Fruit fly (Drosophila melanogaster) whole organism, embryonic: ENCODE results near the gene Scgalpha.

ENCODE experiments used
- CG10543 ChIP-seq: fragments of 200-800 bp; sonication (Bioruptor generic); optimal IDR thresholded peaks from 3 replicates; lab custom pipeline; 2017; ENCODE audit warnings: missing biosample characterization, mild to moderate bottlenecking, missing genetic modification characterization, moderate library complexity
- CG11398 ChIP-seq: fragments of 200-800 bp; sonication (Bioruptor generic); optimal IDR thresholded peaks from 2 replicates; lab custom pipeline; 2016; ENCODE audit warnings: missing biosample characterization, missing genetic modification characterization
- CG16779 ChIP-seq: fragments of 200-800 bp; sonication (Bioruptor generic); IDR thresholded peaks from 2 replicates; pipeline ENCODE4 v1.3.6; 2022; ENCODE audit warnings: missing biosample characterization, missing genetic modification characterization
- CG17385 ChIP-seq: fragments of 200-800 bp; sonication (Bioruptor generic); optimal IDR thresholded peaks from 3 replicates; lab custom pipeline; 2018; ENCODE audit warnings: missing biosample characterization, mild to moderate bottlenecking, missing genetic modification characterization
- CG17829 ChIP-seq: fragments of 200-800 bp; optimal IDR thresholded peaks from 2 replicates; lab custom pipeline; 2019; ENCODE audit warnings: missing biosample characterization, mild to moderate bottlenecking, missing genetic modification characterization, moderate library complexity
- CG2678 ChIP-seq: fragments of 200-800 bp; sonication (Bioruptor generic); optimal IDR thresholded peaks from 3 replicates; lab custom pipeline; 2019; ENCODE audit warnings: missing biosample characterization, mild to moderate bottlenecking, missing genetic modification characterization, moderate library complexity
- CG32532 ChIP-seq: fragments of 200-800 bp; sonication (Bioruptor generic); IDR thresholded peaks from 2 replicates; pipeline ENCODE4 v1.3.6; 2022; ENCODE audit warnings: missing biosample characterization, missing genetic modification characterization
- CG34224 ChIP-seq: fragments of 200-800 bp; sonication (Bioruptor generic); IDR thresholded peaks from 3 replicates; pipeline ENCODE4 v1.3.6; 2022; ENCODE audit warnings: missing biosample characterization, missing genetic modification characterization; ENCODE audit not compliant: partially characterized antibody
- CG3838 ChIP-seq: fragments of 200-800 bp; sonication (Bioruptor generic); optimal IDR thresholded peaks from 3 replicates; lab custom pipeline; 2016; ENCODE audit warnings: missing biosample characterization, missing genetic modification characterization
- CG5180 ChIP-seq: fragments of 200-800 bp; sonication (Bioruptor generic); optimal IDR thresholded peaks from 3 replicates; lab custom pipeline; 2017; ENCODE audit warnings: missing biosample characterization, missing genetic modification characterization, mild to moderate bottlenecking, moderate library complexity, missing genetic modification reagents
- CG6175 ChIP-seq: fragments of 200-800 bp; sonication (Bioruptor generic); IDR thresholded peaks from 3 replicates; pipeline ENCODE4 v1.3.6; 2022; ENCODE audit warnings: missing biosample characterization, missing genetic modification characterization
- CG6654 ChIP-seq: fragments of 200-800 bp; sonication (Bioruptor generic); optimal IDR thresholded peaks from 2 replicates; lab custom pipeline; 2017; ENCODE audit warnings: missing biosample characterization, mild to moderate bottlenecking, missing genetic modification characterization
- CG8089 ChIP-seq: fragments of 200-800 bp; sonication (Bioruptor generic); optimal IDR thresholded peaks from 3 replicates; lab custom pipeline; 2016; ENCODE audit warnings: missing biosample characterization, missing genetic modification characterization
- CG8388 ChIP-seq: fragments of 200-800 bp; sonication (Bioruptor generic); optimal IDR thresholded peaks from 2 replicates; lab custom pipeline; 2019; ENCODE audit warnings: missing biosample characterization, mild to moderate bottlenecking, missing genetic modification characterization, moderate library complexity
- CG9437 ChIP-seq: fragments of 200-800 bp; sonication (Bioruptor generic); optimal IDR thresholded peaks from 2 replicates; lab custom pipeline; 2018; ENCODE audit warnings: missing biosample characterization, mild to moderate bottlenecking, missing genetic modification characterization
- CTCF ChIP-seq: fragments of 200-800 bp; sonication (Bioruptor generic); optimal IDR thresholded peaks from 2 replicates; lab custom pipeline; 2017; ENCODE audit warnings: missing biosample characterization, mild to moderate bottlenecking, missing genetic modification characterization, moderate library complexity
- Dbx ChIP-seq: fragments of 200-800 bp; sonication (Bioruptor generic); IDR thresholded peaks from 3 replicates; pipeline ENCODE4 v1.3.6; 2022; ENCODE audit warnings: missing biosample characterization, missing genetic modification characterization
- Doc2 ChIP-seq: fragments of 200-800 bp; sonication (Bioruptor generic); IDR thresholded peaks from 2 replicates; pipeline ENCODE4 v1.3.6; 2022; ENCODE audit warnings: missing biosample characterization, missing genetic modification characterization
- Fer1 ChIP-seq: fragments of 200-800 bp; sonication (Bioruptor generic); optimal IDR thresholded peaks from 2 replicates; lab custom pipeline; 2017; ENCODE audit warnings: missing biosample characterization, mild to moderate bottlenecking, missing genetic modification characterization
- Fer3 ChIP-seq: fragments of 200-800 bp; sonication (Bioruptor generic); optimal IDR thresholded peaks from 2 replicates; lab custom pipeline; 2018; ENCODE audit warnings: missing biosample characterization, mild to moderate bottlenecking, missing genetic modification characterization, moderate library complexity
- Gug ChIP-seq: fragments of 200-800 bp; sonication (Bioruptor generic); IDR thresholded peaks from 4 replicates; pipeline ENCODE4 v1.3.6; 2022; ENCODE audit warnings: missing biosample characterization, missing genetic modification characterization
- Hmx ChIP-seq: fragments of 200-800 bp; sonication (Bioruptor generic); optimal IDR thresholded peaks from 2 replicates; lab custom pipeline; 2016; ENCODE audit warnings: missing biosample characterization, missing genetic modification characterization
- Hr3 ChIP-seq: fragments of 200-800 bp; sonication (Bioruptor generic); optimal IDR thresholded peaks from 3 replicates; lab custom pipeline; 2016; ENCODE audit warnings: missing biosample characterization, missing genetic modification characterization
- Hsf ChIP-seq: fragments of 200-800 bp; sonication (Bioruptor generic); optimal IDR thresholded peaks from 3 replicates; lab custom pipeline; 2016; ENCODE audit warnings: missing biosample characterization, missing genetic modification characterization
- Mrtf ChIP-seq: fragments of 200-800 bp; sonication (Bioruptor generic); IDR thresholded peaks from 3 replicates; pipeline ENCODE4 v1.3.6; 2022; ENCODE audit warnings: missing biosample characterization, missing genetic modification characterization
- NK7.1 ChIP-seq: fragments of 200-800 bp; sonication (Bioruptor generic); optimal IDR thresholded peaks from 3 replicates; lab custom pipeline; 2016; ENCODE audit warnings: missing biosample characterization, missing genetic modification characterization
- Tbp ChIP-seq: fragments of >200 bp; optimal IDR thresholded peaks from 2 replicates; lab custom pipeline; 2018; ENCODE audit warnings: missing biosample characterization, missing genetic modification characterization
- bigmax ChIP-seq: fragments of 200-800 bp; sonication (Bioruptor generic); optimal IDR thresholded peaks from 2 replicates; lab custom pipeline; 2018; ENCODE audit warnings: missing biosample characterization, mild to moderate bottlenecking, missing genetic modification characterization
- cg ChIP-seq: fragments of 200-800 bp; sonication (Bioruptor generic); optimal IDR thresholded peaks from 3 replicates; lab custom pipeline; 2019; ENCODE audit warnings: missing biosample characterization, mild to moderate bottlenecking, missing genetic modification characterization, moderate library complexity
- crp ChIP-seq, 2 experiments: fragments of 200-800 bp; sonication (Bioruptor generic); optimal IDR thresholded peaks; 2 replicates in 1 of 2; 3 replicates in 1 of 2; lab custom pipeline; 2017; ENCODE audit warnings: missing biosample characterization in 2 of 2, missing genetic modification characterization in 2 of 2, mild to moderate bottlenecking in 1 of 2, moderate library complexity in 1 of 2
- dimm ChIP-seq: fragments of 200-800 bp; sonication (Bioruptor generic); IDR thresholded peaks from 2 replicates; pipeline ENCODE4 v1.3.6; 2022; ENCODE audit warnings: missing biosample characterization, missing genetic modification characterization
- dmrt11E ChIP-seq: fragments of 200-800 bp; sonication (Bioruptor generic); optimal IDR thresholded peaks from 3 replicates; lab custom pipeline; 2018; ENCODE audit warnings: missing biosample characterization, mild to moderate bottlenecking, missing genetic modification characterization, moderate library complexity
- fd3F ChIP-seq: fragments of 200-800 bp; sonication (Bioruptor generic); optimal IDR thresholded peaks from 2 replicates; lab custom pipeline; 2018; ENCODE audit warnings: missing biosample characterization, mild to moderate bottlenecking, missing genetic modification characterization, moderate library complexity
- gcm2 ChIP-seq: fragments of 200-800 bp; sonication (Bioruptor generic); optimal IDR thresholded peaks from 2 replicates; lab custom pipeline; 2016; ENCODE audit warnings: missing biosample characterization, missing genetic modification characterization
- hbn ChIP-seq: fragments of 200-800 bp; sonication (Bioruptor generic); IDR thresholded peaks from 2 replicates; pipeline ENCODE4 v1.3.6; 2022; ENCODE audit warnings: missing biosample characterization, missing genetic modification characterization; ENCODE audit not compliant: partially characterized antibody
- hkb ChIP-seq, 2 experiments: fragments of 200-800 bp in 1 of 2; fragments of >200 bp in 1 of 2; sonication (Bioruptor generic) in 1 of 2; IDR thresholded peaks in 1 of 2; optimal IDR thresholded peaks in 1 of 2; 2 replicates each; pipeline versions ENCODE4 v1.3.6 to Lab custom; 2017 to 2022; ENCODE audit warnings: missing biosample characterization in 1 of 2, missing genetic modification characterization in 1 of 2
- insv ChIP-seq, 2 experiments: fragments of 200-800 bp; sonication (Bioruptor generic); optimal IDR thresholded peaks; 3 replicates each; lab custom pipeline; 2016 to 2018; ENCODE audit warnings: missing biosample characterization in 2 of 2, missing genetic modification characterization in 2 of 2
- inv ChIP-seq: fragments of 200-800 bp; sonication (Bioruptor generic); IDR thresholded peaks from 2 replicates; pipeline ENCODE4 v1.3.6; 2022; ENCODE audit warnings: missing biosample characterization, missing genetic modification characterization; ENCODE audit not compliant: partially characterized antibody
- kah ChIP-seq: fragments of 200-800 bp; sonication (Bioruptor generic); optimal IDR thresholded peaks from 2 replicates; lab custom pipeline; 2018; ENCODE audit warnings: missing biosample characterization, mild to moderate bottlenecking, missing genetic modification characterization
- knrl ChIP-seq: fragments of 200-800 bp; sonication (Bioruptor generic); IDR thresholded peaks from 3 replicates; pipeline ENCODE4 v1.3.6; 2022; ENCODE audit warnings: missing biosample characterization, missing genetic modification characterization; ENCODE audit not compliant: partially characterized antibody
- nom ChIP-seq: fragments of 200-800 bp; sonication (Bioruptor generic); optimal IDR thresholded peaks from 2 replicates; lab custom pipeline; 2017; ENCODE audit warnings: missing biosample characterization, missing genetic modification characterization, mild to moderate bottlenecking, moderate library complexity, missing genetic modification reagents
- pros ChIP-seq: fragments of 200-800 bp; sonication (Bioruptor generic); optimal IDR thresholded peaks from 3 replicates; lab custom pipeline; 2019; ENCODE audit warnings: missing biosample characterization, mild to moderate bottlenecking, missing genetic modification characterization, moderate library complexity
- psq ChIP-seq: fragments of 200-800 bp; sonication (Bioruptor generic); optimal IDR thresholded peaks from 2 replicates; lab custom pipeline; 2017; ENCODE audit warnings: missing biosample characterization, missing genetic modification characterization
- salm ChIP-seq: fragments of 200-800 bp; sonication (Bioruptor generic); optimal IDR thresholded peaks from 2 replicates; lab custom pipeline; 2018; ENCODE audit warnings: missing biosample characterization, mild to moderate bottlenecking, missing genetic modification characterization
- sens ChIP-seq: fragments of 200-800 bp; sonication (Bioruptor generic); peaks from one replicate; lab custom pipeline; 2016; ENCODE audit warnings: missing biosample characterization, missing genetic modification characterization
- sim ChIP-seq: fragments of 200-800 bp; sonication (Bioruptor generic); IDR thresholded peaks from 2 replicates; pipeline ENCODE4 v1.3.6; 2022; ENCODE audit warnings: missing biosample characterization, missing genetic modification characterization
- slbo ChIP-seq: fragments of 200-800 bp; sonication (Bioruptor generic); IDR thresholded peaks from 2 replicates; pipeline ENCODE4 v1.3.6; 2022; ENCODE audit warnings: missing biosample characterization, missing genetic modification characterization
- trh ChIP-seq: fragments of 200-800 bp; sonication (Bioruptor generic); optimal IDR thresholded peaks from 2 replicates; lab custom pipeline; 2016; ENCODE audit warnings: missing biosample characterization, missing genetic modification characterization
- vvl ChIP-seq: fragments of 200-800 bp; sonication (Bioruptor generic); IDR thresholded peaks from 2 replicates; pipeline ENCODE4 v1.3.6; 2022; ENCODE audit warnings: missing biosample characterization, missing genetic modification characterization

Gene Scgalpha

dm6 chr2L:8266145-8266544, 37.1 kb upstream of the Scgalpha start (continued):
- TF ChIP-seq gcm2 (GFP tag; lab: Kevin White, UChicago) = no peak
- no peak for TF ChIP-seq knrl (GFP tag; lab: Robert Waterston, UW)
- TF ChIP-seq crp (GFP tag; optimal IDR thresholded peaks at IDR 0.05; lab: Kevin White, UChicago) = peak in 1 of 2 experiments; percentile 4
- no peak for TF ChIP-seq dimm (GFP tag; lab: Robert Waterston, UW)
- no peak for TF ChIP-seq dmrt11E (tag; lab: Kevin White, UChicago)
- TF ChIP-seq slbo = peak; percentile 44; the same call in 1 of the 2 replicates
- no peak for TF ChIP-seq bigmax (GFP tag; lab: Kevin White, UChicago)
- 0 out of 2 replicates have a peak, but pooled peaks have one; percentile 21 for TF ChIP-seq sim (GFP tag; lab: Robert Waterston, UW)
- no peak for TF ChIP-seq CG16779 (GFP tag; lab: Robert Waterston, UW)
- no peak for TF ChIP-seq CG11398 (GFP tag; lab: Kevin White, UChicago)
- no peak for TF ChIP-seq NK7.1 (GFP tag; lab: Kevin White, UChicago)
- peak; percentile 40 for TF ChIP-seq CG5180 (GFP tag; lab: Kevin White, UChicago)
- peak; percentile 58 for TF ChIP-seq Fer3
- TF ChIP-seq Doc2 (GFP tag; lab: Robert Waterston, UW) = no peak
- no peak for TF ChIP-seq Hmx
- TF ChIP-seq CG17829 = peak; percentile 47
- TF ChIP-seq CG8388 (GFP tag; lab: Kevin White, UChicago) = peak; percentile 69
- TF ChIP-seq CG2678 (tag; lab: Kevin White, UChicago) = peak; percentile 85
- peak; percentile 59 for TF ChIP-seq CG9437 (GFP tag; lab: Kevin White, UChicago)
- TF ChIP-seq Tbp = no peak
- no peak for TF ChIP-seq CTCF (GFP tag; lab: Kevin White, UChicago)
- peak; percentile 11; the same call in 1 of the 2 replicates for TF ChIP-seq CG32532 (GFP tag; lab: Robert Waterston, UW)
- peak; percentile 51; the same call in 1 of the 3 replicates for TF ChIP-seq Mrtf (GFP tag; lab: Robert Waterston, UW)
- TF ChIP-seq inv = no peak

- no peak for TF ChIP-seq hbn (GFP tag; lab: Robert Waterston, UW)
- no peak for TF ChIP-seq CG8089 (GFP tag; lab: Kevin White, UChicago)
- no peak for TF ChIP-seq sens (GFP tag; lab: Kevin White, UChicago)
- peak; percentile 12 for TF ChIP-seq kah
- peak; percentile 24 for TF ChIP-seq psq
- TF ChIP-seq CG3838 (GFP tag; lab: Kevin White, UChicago) = no peak
- TF ChIP-seq Dbx = no peak
- TF ChIP-seq CG17385 (GFP tag; lab: Kevin White, UChicago) = peak; percentile 93
- TF ChIP-seq cg (GFP tag; lab: Kevin White, UChicago) = peak; percentile 84
- TF ChIP-seq Hr3 = no peak
- no peak for TF ChIP-seq CG10543 (GFP tag; lab: Kevin White, UChicago)
- TF ChIP-seq salm = no peak
- TF ChIP-seq trh = no peak
- no peak for TF ChIP-seq Gug (GFP tag; lab: Robert Waterston, UW)
- TF ChIP-seq fd3F (GFP tag; lab: Kevin White, UChicago) = no peak
- no peak for TF ChIP-seq CG6654
- peak; percentile 6 for TF ChIP-seq nom (GFP tag; lab: Kevin White, UChicago)
- TF ChIP-seq CG6175 (GFP tag; lab: Robert Waterston, UW) = no peak
- peak; percentile 86 for TF ChIP-seq pros (GFP tag; lab: Kevin White, UChicago)
- no peak for TF ChIP-seq hkb (optimal IDR thresholded peaks at IDR 0.05; lab: Kevin White, UChicago)
- no peak for TF ChIP-seq hkb (GFP tag; IDR thresholded peaks at IDR 0.05; lab: Robert Waterston, UW)
- TF ChIP-seq CG34224 (GFP tag; lab: Robert Waterston, UW) = no peak
- TF ChIP-seq Fer1 (GFP tag; lab: Kevin White, UChicago) = no peak
- no peak for TF ChIP-seq gcm2 (GFP tag; lab: Kevin White, UChicago)
- TF ChIP-seq vvl (GFP tag; lab: Robert Waterston, UW) = peak; percentile 80; the same call in 1 of the 2 replicates
- TF ChIP-seq insv (GFP tag; optimal IDR thresholded peaks at IDR 0.05; lab: Kevin White, UChicago) = no peak
- TF ChIP-seq Hsf (GFP tag; lab: Kevin White, UChicago) = no peak
Measured at dm6 chr2L:8266670-8267435, 36.4 kb upstream of the Scgalpha start.
